Worm (Caenorhabditis elegans): Measurements from ENCODE around the gene del-2.
"Not testable (repeated sequence)": the region's sequence is repeated elsewhere in the genome, so short reads cannot be mapped to it uniquely, and the experiment has no call there.

The del-2 gene

DNA sequence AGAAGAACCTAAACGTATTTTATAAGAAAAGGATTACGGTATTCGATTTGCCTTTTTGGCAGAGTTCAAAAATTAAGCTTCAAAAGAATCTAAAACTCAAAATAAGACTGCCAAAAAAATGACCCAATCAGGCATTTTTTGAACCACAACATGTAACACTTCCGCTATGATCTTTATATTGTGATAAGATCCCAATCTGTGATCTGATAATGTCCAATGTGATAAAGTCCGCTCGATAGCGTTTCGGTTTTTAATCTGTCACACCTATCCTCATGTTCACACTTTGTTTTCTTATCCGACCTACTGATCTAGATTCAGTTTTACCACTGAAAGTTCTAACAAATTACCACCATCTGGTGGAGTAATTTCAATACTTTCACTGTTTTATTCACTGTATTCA lies 27.8 kb downstream of the del-2 start:
- TF ChIP-seq him-1 (tag; optimal IDR thresholded peaks at IDR 0.05) = no peak
- no peak for TF ChIP-seq W03F9.2 (tag; optimal IDR thresholded peaks at IDR 0.05)
- no peak for TF ChIP-seq dao-5 (tag; optimal IDR thresholded peaks at IDR 0.05)

DNA sequence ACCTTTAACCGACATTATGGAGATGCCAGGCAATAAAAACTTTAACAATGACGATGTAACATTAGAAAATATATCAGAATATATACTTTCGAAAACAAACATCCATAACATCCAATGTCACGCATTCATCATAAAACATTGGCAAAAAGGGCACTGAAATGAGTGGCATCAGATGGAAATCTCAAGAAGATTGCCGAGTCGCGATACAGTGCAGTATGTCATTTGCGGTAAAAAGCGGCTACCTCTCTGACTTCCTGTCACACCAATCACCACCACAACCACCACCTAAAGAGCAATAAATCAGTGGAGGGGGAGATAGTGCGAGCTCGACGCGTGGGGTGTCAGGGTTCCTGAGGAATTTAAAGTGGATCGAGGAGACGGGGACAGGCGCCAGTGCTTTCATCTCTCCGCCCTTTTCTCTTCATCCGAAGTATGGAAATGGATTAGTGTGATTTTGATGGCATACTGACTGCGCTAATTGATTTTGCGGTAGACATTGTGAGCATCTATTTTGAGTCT lies 28.7 kb downstream of the del-2 start:
- TF ChIP-seq dao-5 (tag; optimal IDR thresholded peaks at IDR 0.05) (no peak), W03F9.2 (tag; optimal IDR thresholded peaks at IDR 0.05) (no peak), him-1 (tag; optimal IDR thresholded peaks at IDR 0.05) (no peak)

DNA sequence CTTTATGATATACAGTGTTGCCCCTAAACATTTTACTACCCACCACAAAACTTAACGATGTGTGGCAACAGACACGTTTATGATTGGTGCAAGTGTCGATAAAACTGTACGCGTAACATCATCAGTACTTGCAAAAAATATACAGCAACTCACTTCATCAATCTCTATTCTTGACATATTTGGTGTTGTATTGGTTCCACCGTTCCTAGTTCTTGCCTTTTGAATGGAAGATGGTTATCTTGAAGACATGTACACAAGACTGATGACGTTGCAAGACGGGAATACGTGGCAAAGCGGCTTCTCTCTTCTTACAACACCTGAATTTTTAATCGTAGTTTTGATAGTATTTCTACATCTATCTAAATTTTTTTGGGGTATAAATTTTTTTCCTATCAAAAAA lies 30.9 kb downstream of the del-2 start:
- no peak for TF ChIP-seq him-1 (tag; optimal IDR thresholded peaks at IDR 0.05)
- TF ChIP-seq W03F9.2 (tag; optimal IDR thresholded peaks at IDR 0.05) = no peak
- no peak for TF ChIP-seq dao-5 (tag; optimal IDR thresholded peaks at IDR 0.05)

DNA sequence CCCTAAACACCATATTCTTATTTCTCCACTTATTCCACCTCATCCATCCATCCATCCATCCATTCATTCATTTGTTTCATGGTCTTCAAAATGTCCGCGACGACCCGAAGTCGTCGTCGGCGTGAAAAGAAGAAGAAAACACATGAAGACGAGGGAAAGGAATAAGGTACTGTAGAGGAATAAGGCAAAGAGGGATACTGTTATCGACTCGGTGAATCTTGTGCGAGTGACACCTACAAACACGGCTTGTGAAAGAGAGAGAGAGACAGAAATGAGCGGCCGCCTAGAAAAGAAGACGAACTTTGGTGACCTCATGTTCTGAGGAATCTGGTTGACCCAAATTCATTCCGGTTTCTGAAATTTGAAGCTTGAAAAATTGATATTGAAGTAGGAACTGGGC lies 32.7 kb downstream of the del-2 start:
- no peak for TF ChIP-seq him-1 (tag; optimal IDR thresholded peaks at IDR 0.05)
- TF ChIP-seq W03F9.2 (tag; optimal IDR thresholded peaks at IDR 0.05) = no peak
- no peak for TF ChIP-seq dao-5 (tag; optimal IDR thresholded peaks at IDR 0.05)

DNA sequence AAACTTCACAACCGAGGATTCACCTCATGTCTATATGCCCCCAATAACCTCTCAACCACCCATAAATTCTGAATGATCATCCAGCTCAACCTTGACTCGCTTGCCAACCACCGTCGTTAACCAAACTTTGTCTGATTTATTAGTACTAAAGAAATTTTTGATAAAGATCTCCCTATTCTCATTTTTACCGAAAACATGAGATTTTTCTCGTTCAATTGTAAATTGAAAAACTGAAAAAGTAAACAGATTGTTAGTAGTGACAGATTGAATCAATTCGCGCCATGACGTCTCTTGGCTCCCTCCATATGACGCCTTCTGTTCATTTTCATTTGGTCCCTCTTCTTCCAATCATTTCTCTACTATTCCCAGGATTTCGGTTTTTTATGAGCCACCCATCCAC lies 33.9 kb downstream of the del-2 start:
- TF ChIP-seq W03F9.2 (tag; optimal IDR thresholded peaks at IDR 0.05) (no peak), dao-5 (tag; optimal IDR thresholded peaks at IDR 0.05) (no peak), him-1 (tag; optimal IDR thresholded peaks at IDR 0.05) (no peak)

DNA sequence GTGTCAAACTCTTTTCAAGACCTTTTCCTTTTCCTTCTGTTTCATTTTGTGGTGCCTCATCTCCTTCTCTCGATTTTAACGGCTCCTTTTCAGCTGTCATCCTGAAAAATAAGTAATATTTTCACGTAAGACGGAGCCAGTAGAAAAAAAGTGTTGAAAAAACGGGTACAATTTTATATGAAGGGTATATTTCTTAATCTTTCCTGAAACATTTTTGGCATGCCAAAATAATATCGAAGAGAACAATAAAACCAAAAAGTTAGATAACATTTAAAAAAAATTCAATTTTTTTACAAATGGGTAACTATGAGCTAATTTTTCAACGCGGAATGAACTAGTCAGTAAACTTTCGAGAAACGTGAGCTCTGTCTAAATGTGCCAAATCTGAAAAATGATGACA lies 40.2 kb downstream of the del-2 start, which contains the start of gene aat-1:
Gene aat-1 (minus strand): TSS at position 101 of the 400 bp plus-strand sequence.
- TF ChIP-seq him-1 (tag; optimal IDR thresholded peaks at IDR 0.05) (no peak), W03F9.2 (tag; optimal IDR thresholded peaks at IDR 0.05) (no peak), dao-5 (tag; optimal IDR thresholded peaks at IDR 0.05) (no peak)

DNA sequence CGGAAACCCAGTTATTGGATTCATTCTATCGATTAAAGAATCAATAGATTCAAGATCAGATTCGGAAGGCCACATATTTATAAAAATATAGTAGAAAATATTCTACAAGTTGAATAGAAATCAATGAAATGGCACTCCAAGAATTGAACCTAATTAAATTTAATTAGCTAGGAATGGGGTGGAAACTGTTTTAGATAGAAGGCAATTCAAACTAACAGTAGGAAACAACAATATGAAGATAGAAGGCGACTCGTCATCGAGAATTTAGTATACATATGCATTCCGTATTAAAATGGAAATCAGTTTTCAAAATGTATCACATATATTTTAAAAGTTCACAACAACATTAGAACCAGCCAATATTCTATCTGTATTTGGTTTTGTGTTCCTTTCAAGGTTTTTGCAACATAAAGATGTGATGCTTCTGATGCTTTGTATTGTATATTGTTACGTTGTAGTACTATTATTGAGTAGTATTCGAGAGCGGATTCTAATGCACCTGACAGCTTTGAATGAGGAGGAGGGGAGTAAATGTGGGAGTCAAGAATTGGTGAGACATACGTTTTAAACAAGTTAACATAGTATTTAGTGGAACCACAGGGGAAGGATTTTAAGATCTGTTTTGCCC lies 45.9 kb downstream of the del-2 start, which contains the start of the genes F27C8.3 and F27C8.2:
Gene F27C8.3 (minus strand): TSS at position 101 of the 628 bp plus-strand sequence.
Gene F27C8.2 (plus strand): TSS at position 578 of the 628 bp plus-strand sequence.
- TF ChIP-seq dao-5, W03F9.2, him-1 (tag; optimal IDR thresholded peaks at IDR 0.05): not testable (repeated sequence)

DNA sequence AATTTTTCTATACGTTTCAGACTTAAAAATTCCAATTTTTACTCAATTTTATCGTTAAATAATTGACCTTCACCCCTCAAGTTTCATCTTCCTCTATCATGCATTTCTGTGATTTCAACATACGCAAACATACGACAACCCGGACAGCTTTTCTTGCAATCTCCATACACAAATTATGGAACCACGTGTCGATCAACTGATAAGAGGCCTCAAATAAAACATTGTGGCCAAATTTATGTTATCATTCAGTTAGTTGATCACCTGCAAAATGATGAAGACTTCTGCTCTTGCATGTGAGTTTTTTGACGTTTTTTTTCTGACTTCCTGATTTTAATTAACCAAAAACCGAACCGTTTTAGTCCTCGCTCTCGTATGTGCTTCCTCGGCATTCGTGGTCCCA lies 48.4 kb downstream of the del-2 start, which contains the start of gene spp-18:
Gene spp-18 (plus strand): TSS at position 257 of the 400 bp plus-strand sequence.
- TF ChIP-seq him-1 (tag; optimal IDR thresholded peaks at IDR 0.05) = no peak
- TF ChIP-seq W03F9.2 (tag; optimal IDR thresholded peaks at IDR 0.05) = no peak
- no peak for TF ChIP-seq dao-5 (tag; optimal IDR thresholded peaks at IDR 0.05)

DNA sequence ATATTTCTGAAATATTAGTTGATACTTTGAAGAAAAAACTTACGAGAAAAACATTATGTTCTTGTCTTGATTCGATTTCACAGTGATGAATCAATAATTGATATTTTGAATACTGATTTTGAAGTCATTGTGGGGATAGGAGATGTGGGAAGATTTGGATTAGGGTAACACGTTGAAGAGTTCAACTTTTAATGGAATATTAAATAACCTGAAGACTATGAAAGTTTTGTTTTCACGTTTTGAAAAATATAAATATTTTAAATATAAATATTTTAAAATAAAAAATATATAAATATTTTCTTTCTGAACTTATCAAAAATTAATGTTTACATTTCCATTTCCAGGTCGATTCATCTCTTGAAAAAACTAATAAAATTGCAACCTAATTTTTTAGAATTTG lies 49.4 kb downstream of the del-2 start, which contains the start of gene pei-1:
Gene pei-1 (minus strand): TSS at position 101 of the 400 bp plus-strand sequence.
- no peak for TF ChIP-seq dao-5 (tag; optimal IDR thresholded peaks at IDR 0.05)
- TF ChIP-seq W03F9.2 (tag; optimal IDR thresholded peaks at IDR 0.05) = no peak
- no peak for TF ChIP-seq him-1 (tag; optimal IDR thresholded peaks at IDR 0.05)

DNA sequence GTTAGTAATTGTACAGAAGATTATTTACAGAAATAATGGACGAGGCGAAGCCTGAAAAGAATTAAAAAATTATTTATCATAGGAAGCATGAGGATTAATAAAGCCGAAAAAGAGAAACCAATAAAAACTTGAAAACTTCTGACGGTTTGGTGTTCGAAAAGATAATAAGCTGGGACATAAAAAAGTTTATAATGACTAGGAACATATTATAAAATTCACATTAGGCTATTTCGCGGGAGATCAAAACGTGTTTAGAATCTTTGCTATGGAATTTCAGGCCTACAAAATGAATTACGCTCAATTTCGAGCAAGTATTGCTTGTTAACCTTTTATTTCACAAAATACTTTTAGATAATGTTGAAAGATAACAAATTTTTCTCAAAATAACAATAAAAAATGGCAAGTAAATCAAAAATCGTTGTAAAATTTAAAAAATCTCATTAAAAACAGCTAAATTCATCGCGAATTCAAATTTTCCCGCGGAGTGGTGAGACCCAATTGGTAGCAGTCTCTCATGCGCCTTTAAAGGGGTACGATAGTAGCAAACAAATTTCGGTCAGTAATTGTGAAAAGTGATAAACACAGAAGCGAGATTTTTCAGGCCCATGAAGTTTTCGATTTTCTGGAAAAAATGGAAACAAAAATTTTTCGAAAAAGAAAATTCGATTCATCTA lies 52.9 kb downstream of the del-2 start, which contains the start of gene trcs-1:
Gene trcs-1 (minus strand): TSS at position 51 of the 674 bp plus-strand sequence.
- peak; percentile 26 for TF ChIP-seq W03F9.2 (tag; optimal IDR thresholded peaks at IDR 0.05)
- no peak for TF ChIP-seq him-1 (tag; optimal IDR thresholded peaks at IDR 0.05)
